Worm (Caenorhabditis elegans) whole organism, L4 larva: Measurements from ENCODE around the gene F52H2.5.

Experiments
- D1046.2 ChIP-seq: fragments of 200-800 bp; sonication (Bioruptor generic); IDR thresholded peaks from 2 replicates; pipeline ENCODE4 v1.3.6; 2022; ENCODE audit warnings: missing genetic modification characterization, missing compliant biosample characterization
- F10B5.3 ChIP-seq: sonication (generic microtip); optimal IDR thresholded peaks from 2 replicates; lab custom pipeline; 2016; ENCODE audit warnings: mild to moderate bottlenecking, missing genetic modification characterization, missing compliant biosample characterization
- T20F7.1 ChIP-seq: fragments of 200-800 bp; sonication (Bioruptor generic); optimal IDR thresholded peaks from 2 replicates; lab custom pipeline; 2018; ENCODE audit warnings: mild to moderate bottlenecking, missing genetic modification characterization, missing compliant biosample characterization
- Y75B8A.6 ChIP-seq: fragments of 200-800 bp; sonication (Bioruptor generic); IDR thresholded peaks from 2 replicates; pipeline ENCODE4 v1.3.6; 2022; ENCODE audit warnings: missing genetic modification reagents, missing genetic modification characterization, missing compliant biosample characterization
- aha-1 ChIP-seq: fragments of 150-350 bp; peaks from one replicate; lab custom pipeline; 2014; ENCODE audit warnings: missing biosample characterization, missing genetic modification characterization
- aly-2 ChIP-seq: sonication (generic microtip); optimal IDR thresholded peaks from 2 replicates; lab custom pipeline; 2018; ENCODE audit warnings: missing biosample characterization, missing genetic modification characterization
- arid-1 ChIP-seq: fragments of 200-800 bp; sonication (Bioruptor generic); conservative IDR thresholded peaks from 2 replicates; pipeline ENCODE4 v1.3.6; 2022; ENCODE audit warnings: missing genetic modification reagents, missing genetic modification characterization, missing compliant biosample characterization
- attf-4 ChIP-seq: sonication (generic microtip); optimal IDR thresholded peaks from 3 replicates; lab custom pipeline; 2017; ENCODE audit warnings: missing biosample characterization, missing genetic modification characterization
- ceh-20 ChIP-seq: fragments of 200-800 bp; sonication (Bioruptor generic); IDR thresholded peaks from 2 replicates; pipeline ENCODE4 v1.3.6; 2022; ENCODE audit warnings: missing genetic modification reagents, missing genetic modification characterization, missing compliant biosample characterization
- ceh-28 ChIP-seq: fragments of 150-350 bp; optimal IDR thresholded peaks from 2 replicates; lab custom pipeline; 2014; ENCODE audit warnings: missing biosample characterization, missing genetic modification reagents, missing genetic modification characterization
- ceh-44 ChIP-seq: fragments of 200-800 bp; sonication (Bioruptor generic); IDR thresholded peaks from 2 replicates; pipeline ENCODE4 v1.3.6; 2022; ENCODE audit warnings: missing genetic modification reagents, missing genetic modification characterization, missing compliant biosample characterization
- ctbp-1 ChIP-seq: fragments of 200-800 bp; sonication (Bioruptor generic); IDR thresholded peaks from 2 replicates; pipeline ENCODE4 v1.3.6; 2022; ENCODE audit warnings: missing genetic modification reagents, missing genetic modification characterization, missing compliant biosample characterization
- daf-16 ChIP-seq, 3 experiments: sonication (generic microtip); optimal IDR thresholded peaks; 2 replicates each; lab custom pipeline; 2016 to 2017; ENCODE audit warnings: missing genetic modification characterization in 3 of 3, missing genetic modification reagents in 3 of 3, mild to moderate bottlenecking in 2 of 3, missing compliant biosample characterization in 2 of 3, missing biosample characterization in 1 of 3, moderate library complexity in 1 of 3
- daf-19 ChIP-seq: fragments of 200-800 bp; sonication (Bioruptor generic); conservative IDR thresholded peaks from 2 replicates; pipeline ENCODE4 v1.3.6; 2022; ENCODE audit warnings: missing genetic modification characterization, missing compliant biosample characterization
- daf-8 ChIP-seq: fragments of 200-800 bp; sonication (Bioruptor generic); IDR thresholded peaks from 2 replicates; pipeline ENCODE4 v1.3.6; 2022; ENCODE audit warnings: missing genetic modification characterization, missing compliant biosample characterization
- dmd-6 ChIP-seq: fragments of 200-800 bp; sonication (Bioruptor generic); IDR thresholded peaks from 2 replicates; pipeline ENCODE4 v1.3.6; 2022; ENCODE audit warnings: missing genetic modification reagents, missing genetic modification characterization, missing compliant biosample characterization
- dmd-8 ChIP-seq: fragments of 200-800 bp; sonication (Bioruptor generic); IDR thresholded peaks from 2 replicates; pipeline ENCODE4 v1.3.6; 2022; ENCODE audit warnings: missing genetic modification characterization, missing compliant biosample characterization
- duxl-1 ChIP-seq: sonication (generic microtip); optimal IDR thresholded peaks from 2 replicates; lab custom pipeline; 2016; ENCODE audit warnings: mild to moderate bottlenecking, missing genetic modification characterization, moderate library complexity, missing compliant biosample characterization; ENCODE audit not compliant: poor library complexity
- dve-1 ChIP-seq: sonication (generic microtip); optimal IDR thresholded peaks from 2 replicates; lab custom pipeline; 2017; ENCODE audit warnings: antibody characterized with exemption, mild to moderate bottlenecking, missing genetic modification characterization, missing compliant biosample characterization; ENCODE audit not compliant: insufficient read depth
- fos-1 ChIP-seq: fragments of 150-350 bp; optimal IDR thresholded peaks from 2 replicates; lab custom pipeline; 2014; ENCODE audit warnings: missing biosample characterization, missing genetic modification characterization
- gei-8 ChIP-seq: fragments of 200-800 bp; sonication (Bioruptor generic); optimal IDR thresholded peaks from 2 replicates; lab custom pipeline; 2018; ENCODE audit warnings: mild to moderate bottlenecking, missing genetic modification characterization, missing compliant biosample characterization
- hif-1 ChIP-seq, 2 experiments: sonication (generic microtip); optimal IDR thresholded peaks; 2 replicates each; lab custom pipeline; 2016 to 2017; ENCODE audit warnings: missing compliant biosample characterization in 2 of 2, missing genetic modification characterization in 2 of 2, missing genetic modification reagents in 2 of 2, missing genotype in 2 of 2, mild to moderate bottlenecking in 1 of 2
- lin-1 ChIP-seq: fragments of 200-800 bp; sonication (Bioruptor generic); IDR thresholded peaks from 2 replicates; pipeline ENCODE4 v1.3.6; 2022; ENCODE audit warnings: missing genetic modification reagents, missing genetic modification characterization, missing compliant biosample characterization
- lin-13 ChIP-seq: fragments of 150-350 bp; optimal IDR thresholded peaks from 2 replicates; lab custom pipeline; 2014; ENCODE audit warnings: missing biosample characterization, missing genetic modification reagents, missing genetic modification characterization
- lin-29 ChIP-seq: fragments of 200-800 bp; sonication (Bioruptor generic); IDR thresholded peaks from 2 replicates; pipeline ENCODE4 v1.3.6; 2022; ENCODE audit warnings: missing genetic modification reagents, missing genetic modification characterization, missing compliant biosample characterization
- lin-38 ChIP-seq: fragments of 200-800 bp; sonication (Bioruptor generic); IDR thresholded peaks from 2 replicates; pipeline ENCODE4 v1.3.6; 2022; ENCODE audit warnings: missing genetic modification reagents, missing genetic modification characterization, missing compliant biosample characterization
- lsy-2 ChIP-seq, 2 experiments: fragments of 150-350 bp in 1 of 2; sonication (generic microtip) in 1 of 2; optimal IDR thresholded peaks; 2 replicates each; lab custom pipeline; 2014 to 2017; ENCODE audit warnings: missing biosample characterization in 2 of 2, missing genetic modification characterization in 2 of 2
- madf-9 ChIP-seq: fragments of 200-800 bp; sonication (Bioruptor generic); conservative IDR thresholded peaks from 2 replicates; pipeline ENCODE4 v1.3.6; 2022; ENCODE audit warnings: missing genetic modification reagents, missing genetic modification characterization, missing compliant biosample characterization
- mdl-1 ChIP-seq, 2 experiments: fragments of 150-350 bp in 1 of 2; sonication (generic microtip) in 1 of 2; optimal IDR thresholded peaks; 2 replicates each; lab custom pipeline; 2014 to 2017; ENCODE audit warnings: missing biosample characterization in 2 of 2, missing genetic modification characterization in 2 of 2
- mxl-2 ChIP-seq: fragments of 200-800 bp; sonication (Bioruptor generic); conservative IDR thresholded peaks from 2 replicates; pipeline ENCODE4 v1.3.6; 2022; ENCODE audit warnings: missing genetic modification reagents, missing genetic modification characterization, missing compliant biosample characterization
- mxl-3 ChIP-seq: fragments of 200-800 bp; sonication (Bioruptor generic); optimal IDR thresholded peaks from 2 replicates; lab custom pipeline; 2018; ENCODE audit warnings: mild to moderate bottlenecking, missing genetic modification characterization, missing compliant biosample characterization
- nhr-10 ChIP-seq: fragments of 150-350 bp; optimal IDR thresholded peaks from 2 replicates; lab custom pipeline; 2014; ENCODE audit warnings: missing biosample characterization, missing genetic modification characterization
- nhr-25 ChIP-seq: sonication (generic microtip); optimal IDR thresholded peaks from 2 replicates; lab custom pipeline; 2017; ENCODE audit warnings: missing genetic modification characterization, mild to moderate bottlenecking, missing compliant biosample characterization, antibody characterized with exemption, moderate library complexity, borderline replicate concordance; ENCODE audit not compliant: insufficient read depth
- nhr-28 ChIP-seq: fragments of 150-350 bp; optimal IDR thresholded peaks from 2 replicates; lab custom pipeline; 2014; ENCODE audit warnings: missing biosample characterization, missing genetic modification characterization
- nhr-42 ChIP-seq: fragments of 200-800 bp; sonication (Bioruptor generic); IDR thresholded peaks from 2 replicates; pipeline ENCODE4 v1.3.6; 2022; ENCODE audit warnings: missing genetic modification characterization, missing compliant biosample characterization
- nhr-48 ChIP-seq: sonication (generic microtip); optimal IDR thresholded peaks from 2 replicates; lab custom pipeline; 2016; ENCODE audit warnings: mild to moderate bottlenecking, missing genetic modification characterization, missing compliant biosample characterization
- nhr-76 ChIP-seq: fragments of 150-350 bp; optimal IDR thresholded peaks from 2 replicates; lab custom pipeline; 2014; ENCODE audit warnings: missing biosample characterization, missing genetic modification characterization
- pha-4 ChIP-seq, 2 experiments: fragments of 150-350 bp in 1 of 2; fragments of 200-800 bp in 1 of 2; sonication (Bioruptor generic) in 1 of 2; IDR thresholded peaks in 1 of 2; optimal IDR thresholded peaks in 1 of 2; 2 replicates each; pipeline versions ENCODE4 v1.3.6 to Lab custom; 2014 to 2022; ENCODE audit warnings: missing genetic modification characterization in 2 of 2, missing genetic modification reagents in 2 of 2, missing biosample characterization in 1 of 2, missing compliant biosample characterization in 1 of 2
- php-3 ChIP-seq: fragments of 200-800 bp; sonication (Bioruptor generic); IDR thresholded peaks from 2 replicates; pipeline ENCODE4 v1.3.6; 2022; ENCODE audit warnings: missing genetic modification reagents, missing genetic modification characterization, missing compliant biosample characterization
- rbr-2 ChIP-seq: sonication (generic microtip); optimal IDR thresholded peaks from 2 replicates; lab custom pipeline; 2016; ENCODE audit warnings: missing genotype, missing genetic modification characterization, missing compliant biosample characterization
- skn-1 ChIP-seq: fragments of 150-350 bp; optimal IDR thresholded peaks from 2 replicates; lab custom pipeline; 2014; ENCODE audit warnings: missing biosample characterization, missing genetic modification characterization
- snpc-4 ChIP-seq: fragments of 150-350 bp; optimal IDR thresholded peaks from 2 replicates; lab custom pipeline; 2014; ENCODE audit warnings: missing biosample characterization, missing genetic modification characterization
- spr-3 ChIP-seq: fragments of 200-800 bp; sonication (Bioruptor generic); optimal IDR thresholded peaks from 2 replicates; lab custom pipeline; 2018; ENCODE audit warnings: mild to moderate bottlenecking, missing genetic modification characterization, missing compliant biosample characterization
- tra-1 ChIP-seq: fragments of 200-800 bp; sonication (Bioruptor generic); IDR thresholded peaks from 2 replicates; pipeline ENCODE4 v1.3.6; 2022; ENCODE audit warnings: missing genetic modification reagents, missing genetic modification characterization, missing compliant biosample characterization
- unc-39 ChIP-seq: sonication (generic microtip); optimal IDR thresholded peaks from 2 replicates; lab custom pipeline; 2017; ENCODE audit warnings: missing biosample characterization, missing genetic modification characterization
- vab-7 ChIP-seq: fragments of 200-800 bp; sonication (Bioruptor generic); IDR thresholded peaks from 2 replicates; pipeline ENCODE4 v1.3.6; 2022; ENCODE audit warnings: missing genetic modification reagents, missing genetic modification characterization, missing compliant biosample characterization
- zip-2 ChIP-seq: fragments of 150-350 bp; optimal IDR thresholded peaks from 2 replicates; lab custom pipeline; 2014; ENCODE audit warnings: missing biosample characterization, missing genetic modification characterization

The F52H2.5 gene

ce11 chrX:2593703-2594102, 33.8 kb upstream of the F52H2.5 start, which contains the start of the genes nhr-40 and T03G6.7:
nhr-40 (plus strand) TSS chrX:2594003.
T03G6.7 (plus strand) TSS chrX:2594039.
- TF ChIP-seq aha-1 (tag; lab: Kevin White, UChicago) (peak; percentile 64), duxl-1 (tag; lab: Kevin White, UChicago) (no peak)

- TF ChIP-seq arid-1 (GFP tag; lab: Robert Waterston, UW) (no peak), T20F7.1 (GFP tag; lab: Kevin White, UChicago) (no peak), dve-1 (tag; lab: Kevin White, UChicago) (peak; percentile 1), mxl-3 (no peak), php-3 (GFP tag; lab: Robert Waterston, UW) (no peak), D1046.2 (GFP tag; lab: Robert Waterston, UW) (no peak), attf-4 (tag; lab: Kevin White, UChicago) (no peak), dmd-8 (GFP tag; lab: Robert Waterston, UW) (no peak), nhr-42 (GFP tag; lab: Robert Waterston, UW) (no peak), lin-1 (GFP tag; lab: Robert Waterston, UW) (no peak), spr-3 (GFP tag; lab: Kevin White, UChicago) (no peak), lsy-2 (tag; optimal IDR thresholded peaks at IDR 0.05; lab: Kevin White, UChicago) (no peak), nhr-48 (tag; lab: Kevin White, UChicago) (no peak), nhr-10 (no peak), rbr-2 (tag; lab: Kevin White, UChicago) (no peak), dmd-6 (GFP tag; lab: Robert Waterston, UW) (peak; percentile 69), daf-8 (no peak), nhr-25 (tag; lab: Kevin White, UChicago) (peak; percentile 23), daf-19 (no peak), tra-1 (peak; percentile 86), unc-39 (tag; lab: Kevin White, UChicago) (no peak), daf-16 (GFP tag; optimal IDR thresholded peaks at IDR 0.05; lab: Kevin White, UChicago) (peak in 1 of 2 experiments; percentile 49), daf-16 (tag; optimal IDR thresholded peaks at IDR 0.05; lab: Kevin White, UChicago) (peak; percentile 27), ceh-28 (tag; lab: Kevin White, UChicago) (no peak), Y75B8A.6 (GFP tag; lab: Robert Waterston, UW) (no peak), nhr-28 (tag; lab: Kevin White, UChicago) (peak; percentile 98), vab-7 (GFP tag; lab: Robert Waterston, UW) (no peak), pha-4 (GFP tag; IDR thresholded peaks at IDR 0.05; lab: Robert Waterston, UW) (no peak), pha-4 (tag; optimal IDR thresholded peaks at IDR 0.05; lab: Kevin White, UChicago) (no peak), hif-1 (tag; optimal IDR thresholded peaks at IDR 0.05; lab: Kevin White, UChicago) (peak; percentile 0 to 92), madf-9 (GFP tag; lab: Robert Waterston, UW) (no peak), fos-1 (tag; lab: Kevin White, UChicago) (no peak), snpc-4 (tag; lab: Kevin White, UChicago) (no peak), skn-1 (no peak), aly-2 (no peak), ceh-44 (GFP tag; lab: Robert Waterston, UW) (no peak), zip-2 (tag; lab: Kevin White, UChicago) (no peak), ceh-20 (peak; percentile 94), lin-29 (no peak), mxl-2 (GFP tag; lab: Robert Waterston, UW) (no peak), lin-38 (GFP tag; lab: Robert Waterston, UW) (no peak), lin-13 (no peak), mdl-1 (tag; optimal IDR thresholded peaks at IDR 0.05; lab: Kevin White, UChicago) (peak in 1 of 2 experiments; percentile 9), ctbp-1 (no peak), gei-8 (GFP tag; lab: Kevin White, UChicago) (no peak), F10B5.3 (tag; lab: Kevin White, UChicago) (no peak), nhr-76 (tag; lab: Kevin White, UChicago) (no peak)
Measured at ce11 chrX:2592670-2593280, 32.9 kb upstream of the F52H2.5 start.
